Fruit fly (Drosophila melanogaster): ENCODE data around the gene CG7091.

CG7091 gene

DNA sequence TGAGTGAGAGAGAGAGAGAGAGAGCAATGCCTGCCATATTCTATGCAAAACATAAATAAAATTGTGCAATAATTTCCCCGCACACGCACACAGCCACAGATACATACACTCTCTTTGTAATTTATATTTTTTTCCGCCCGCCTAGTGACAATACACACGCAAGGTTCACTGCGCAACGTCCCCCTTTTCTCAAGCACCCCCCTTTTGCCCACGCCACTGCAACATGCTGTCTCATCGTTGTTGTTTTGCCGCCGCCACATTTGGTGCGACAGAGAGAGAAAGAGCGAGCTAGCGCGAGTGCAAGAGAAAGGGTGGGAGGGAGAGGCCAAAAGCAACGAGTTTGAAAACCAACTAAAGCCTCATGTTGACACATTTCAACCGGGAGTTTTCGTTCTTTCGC, 34.6 kb downstream of the CG7091 start (continued):
- TF ChIP-seq Six4 (GFP tag; optimal IDR thresholded peaks at IDR 0.05) (peak; percentile 22), ara (GFP tag; IDR thresholded peaks at IDR 0.05) (peak; percentile 62; the same call in 1 of the 2 replicates), Drgx (GFP tag; IDR thresholded peaks at IDR 0.05) (peak; percentile 84), CG2712 (tag; optimal IDR thresholded peaks at IDR 0.05) (peak; percentile 36), Hand (GFP tag; optimal IDR thresholded peaks at IDR 0.05) (peak; percentile 50), D19A (tag; optimal IDR thresholded peaks at IDR 0.05) (peak; percentile 53), CG13123 (GFP tag; optimal IDR thresholded peaks at IDR 0.05) (no peak), lab (GFP tag; optimal IDR thresholded peaks at IDR 0.05) (peak; percentile 77), CG17802 (tag; optimal IDR thresholded peaks at IDR 0.05) (no peak), CG4328 (GFP tag; optimal IDR thresholded peaks at IDR 0.05) (peak; percentile 18), Dip3 (GFP tag; optimal IDR thresholded peaks at IDR 0.05) (peak; percentile 69), ase (GFP tag; IDR thresholded peaks at IDR 0.05) (peak; percentile 69; the same call in 2 of the 3 replicates), br (optimal IDR thresholded peaks at IDR 0.05) (no peak), jigr1 (GFP tag; IDR thresholded peaks at IDR 0.05) (no peak), en (GFP tag; optimal IDR thresholded peaks at IDR 0.05) (no peak), Ssrp (tag; optimal IDR thresholded peaks at IDR 0.05) (no peak), Jarid2 (GFP tag; optimal IDR thresholded peaks at IDR 0.05) (peak; percentile 24), ftz-f1 (GFP tag; optimal IDR thresholded peaks at IDR 0.05) (peak; percentile 48), Sin3A (optimal IDR thresholded peaks at IDR 0.05) (no peak), pb (GFP tag; optimal IDR thresholded peaks at IDR 0.05) (peak; percentile 14), Fer1 (GFP tag; optimal IDR thresholded peaks at IDR 0.05) (peak; percentile 50), ro (GFP tag; IDR thresholded peaks at IDR 0.05) (no peak), CG13424 (tag; optimal IDR thresholded peaks at IDR 0.05) (peak; percentile 54), CG1792 (GFP tag; optimal IDR thresholded peaks at IDR 0.05) (no peak), inv (GFP tag; IDR thresholded peaks at IDR 0.05; ENCODE audit: partially characterized antibody) (no peak), so (GFP tag; IDR thresholded peaks at IDR 0.05) (0 out of 3 replicates have a peak, but pooled peaks have one; percentile 47), CG31365 (tag; optimal IDR thresholded peaks at IDR 0.05) (no peak), zfh2 (GFP tag; optimal IDR thresholded peaks at IDR 0.05) (peak; percentile 78), yki (optimal IDR thresholded peaks at IDR 0.05) (no peak), vfl (GFP tag; optimal IDR thresholded peaks at IDR 0.05) (peak; percentile 60), ERR (GFP tag; optimal IDR thresholded peaks at IDR 0.05) (peak; percentile 58), CG14441 (GFP tag; IDR thresholded peaks at IDR 0.05) (peak; percentile 82), CG6254 (GFP tag; optimal IDR thresholded peaks at IDR 0.05) (no peak), hb (GFP tag; IDR thresholded peaks at IDR 0.05; ENCODE audit: partially characterized antibody) (no peak), Pdp1 (GFP tag; optimal IDR thresholded peaks at IDR 0.05) (peak; percentile 51 to 79), ind (GFP tag; optimal IDR thresholded peaks at IDR 0.05) (peak; percentile 60)

dm6 chr3R:13012990-13013389, 35.2 kb downstream of the CG7091 start:
- TF ChIP-seq CG11085 (GFP tag; IDR thresholded peaks at IDR 0.05) (no peak), CG8359 (GFP tag; optimal IDR thresholded peaks at IDR 0.05; ENCODE audit: borderline replicate concordance) (no peak), CG2712 (tag; optimal IDR thresholded peaks at IDR 0.05) (no peak), pho (GFP tag; optimal IDR thresholded peaks at IDR 0.05) (no peak), CG3281 (GFP tag; optimal IDR thresholded peaks at IDR 0.05) (no peak), gcm (GFP tag; optimal IDR thresholded peaks at IDR 0.05) (no peak), nom (GFP tag; optimal IDR thresholded peaks at IDR 0.05) (no peak), CG7786 (GFP tag; optimal IDR thresholded peaks at IDR 0.05) (no peak), CG10462 (GFP tag; optimal IDR thresholded peaks at IDR 0.05) (no peak), CG14441 (GFP tag; IDR thresholded peaks at IDR 0.05) (no peak), Fer1 (GFP tag; optimal IDR thresholded peaks at IDR 0.05) (no peak), CG6683 (GFP tag; optimal IDR thresholded peaks at IDR 0.05) (no peak), CG5953 (GFP tag; IDR thresholded peaks at IDR 0.05) (no peak), CG9797 (GFP tag; optimal IDR thresholded peaks at IDR 0.05) (no peak), sqz (GFP tag; optimal IDR thresholded peaks at IDR 0.05) (no peak), B-H1 (GFP tag; IDR thresholded peaks at IDR 0.05) (no peak), CG7839 (tag; optimal IDR thresholded peaks at IDR 0.05) (no peak), CG4360 (GFP tag; IDR thresholded peaks at IDR 0.05) (peak; percentile 57; the same call in 1 of the 2 replicates), en (GFP tag; optimal IDR thresholded peaks at IDR 0.05) (no peak), CG8290 (GFP tag; optimal IDR thresholded peaks at IDR 0.05) (no peak), CG8290 (tag; optimal IDR thresholded peaks at IDR 0.05) (peak in 1 of 2 experiments; percentile 3), psq (GFP tag; optimal IDR thresholded peaks at IDR 0.05) (no peak)
